Fruit fly (Drosophila melanogaster): ENCODE data around the gene CG43736.

CG43736 gene

DNA sequence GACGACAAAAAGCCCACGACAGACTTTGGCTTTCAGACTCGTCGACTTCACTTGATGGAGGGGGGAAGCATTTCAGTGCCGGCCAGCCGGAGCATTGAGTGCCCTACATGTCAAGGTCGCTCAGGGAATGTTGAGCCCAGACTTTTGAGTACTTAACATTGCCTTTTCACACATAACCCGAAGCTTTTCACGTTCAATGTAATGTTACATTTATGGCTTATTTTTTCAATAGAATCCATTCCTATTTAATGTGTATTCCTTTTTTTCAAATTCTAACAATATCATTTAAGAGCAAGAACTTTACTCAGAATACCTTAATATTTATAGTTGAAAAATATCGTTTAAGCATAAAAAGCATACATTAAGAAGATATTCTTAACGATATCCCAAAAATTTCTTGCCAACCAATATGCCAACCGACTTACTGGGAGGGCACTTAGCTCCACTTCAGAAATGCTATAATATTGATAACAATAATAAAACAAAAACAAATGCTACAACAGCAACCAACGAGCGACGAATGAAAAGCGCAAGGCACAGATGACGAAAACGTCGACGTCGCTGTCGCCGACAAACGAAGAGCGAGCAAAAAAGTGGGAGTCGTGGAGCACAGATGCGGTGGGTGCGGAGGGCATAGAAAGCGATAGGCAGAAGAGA is 3.8 kb upstream of the CG43736 start (continued):
- peak; percentile 64 for TF ChIP-seq CG11247 (GFP tag; IDR thresholded peaks at IDR 0.05)
- no peak for TF ChIP-seq CG3407 (GFP tag; optimal IDR thresholded peaks at IDR 0.05)
- TF ChIP-seq CG15696 (tag; optimal IDR thresholded peaks at IDR 0.05): peak; percentile 46
- no peak for TF ChIP-seq CG10462 (GFP tag; optimal IDR thresholded peaks at IDR 0.05)
- TF ChIP-seq otp (GFP tag; IDR thresholded peaks at IDR 0.05): no peak
- no peak for TF ChIP-seq schlank (tag; optimal IDR thresholded peaks at IDR 0.05)
- TF ChIP-seq fd64A (GFP tag; optimal IDR thresholded peaks at IDR 0.05): no peak
- TF ChIP-seq CG2712 (tag; optimal IDR thresholded peaks at IDR 0.05): peak; percentile 86
- peak; percentile 91 for TF ChIP-seq CG18262 (tag; optimal IDR thresholded peaks at IDR 0.05)
- peak; percentile 80 for TF ChIP-seq cwo (GFP tag; optimal IDR thresholded peaks at IDR 0.05)
- no peak; the same call in 2 of the 3 replicates for TF ChIP-seq CG2889 (GFP tag; IDR thresholded peaks at IDR 0.05)
- no peak for TF ChIP-seq BEAF-32 (GFP tag; optimal IDR thresholded peaks at IDR 0.05)
- TF ChIP-seq wor (GFP tag; IDR thresholded peaks at IDR 0.05): no peak
- TF ChIP-seq Sox102F (GFP tag; optimal IDR thresholded peaks at IDR 0.05): peak; percentile 50
- TF ChIP-seq rib (GFP tag; IDR thresholded peaks at IDR 0.05): 0 out of 2 replicates have a peak, but pooled peaks have one; percentile 21
- peak; percentile 57 for TF ChIP-seq Vsx1 (GFP tag; optimal IDR thresholded peaks at IDR 0.05)
- TF ChIP-seq lmd (GFP tag; IDR thresholded peaks at IDR 0.05): peak; percentile 84
- no peak for TF ChIP-seq dmrt11E (tag; optimal IDR thresholded peaks at IDR 0.05)
- TF ChIP-seq ewg (GFP tag; optimal IDR thresholded peaks at IDR 0.05): peak; percentile 21
- TF ChIP-seq Jarid2 (GFP tag; optimal IDR thresholded peaks at IDR 0.05): peak; percentile 53
- TF ChIP-seq btn (GFP tag; optimal IDR thresholded peaks at IDR 0.05): peak; percentile 43
- no peak for TF ChIP-seq Hand (GFP tag; optimal IDR thresholded peaks at IDR 0.05)
- no peak for TF ChIP-seq Lpt (GFP tag; optimal IDR thresholded peaks at IDR 0.05)
- TF ChIP-seq cas (GFP tag; IDR thresholded peaks at IDR 0.05): 0 out of 2 replicates have a peak, but pooled peaks have one; percentile 41
- peak; percentile 41 for TF ChIP-seq kni (GFP tag; optimal IDR thresholded peaks at IDR 0.05)
- TF ChIP-seq h (optimal IDR thresholded peaks at IDR 0.05): no peak
- TF ChIP-seq slbo (GFP tag; IDR thresholded peaks at IDR 0.05): peak; percentile 39
- TF ChIP-seq vvl (GFP tag; IDR thresholded peaks at IDR 0.05): peak; percentile 67; the same call in 1 of the 2 replicates
- peak; percentile 79 for TF ChIP-seq ems (GFP tag; optimal IDR thresholded peaks at IDR 0.05)
- TF ChIP-seq CG34376 (GFP tag; optimal IDR thresholded peaks at IDR 0.05): peak; percentile 76
- peak; percentile 38 for TF ChIP-seq CG13894 (tag; optimal IDR thresholded peaks at IDR 0.05)
- TF ChIP-seq nom (GFP tag; optimal IDR thresholded peaks at IDR 0.05): peak; percentile 44
- peak; percentile 81 for TF ChIP-seq CG34422 (GFP tag; IDR thresholded peaks at IDR 0.05)
- TF ChIP-seq Mes4 (GFP tag; optimal IDR thresholded peaks at IDR 0.05): no peak
- TF ChIP-seq CG10147 (GFP tag; optimal IDR thresholded peaks at IDR 0.05): peak; percentile 82
- TF ChIP-seq Taf1 (GFP tag; IDR thresholded peaks at IDR 0.05): peak; percentile 59; the same call in 1 of the 2 replicates
- peak; percentile 83 for TF ChIP-seq CG32532 (GFP tag; IDR thresholded peaks at IDR 0.05)
- peak; percentile 62 for TF ChIP-seq CG4730 (GFP tag; IDR thresholded peaks at IDR 0.05)
- TF ChIP-seq ci (GFP tag; IDR thresholded peaks at IDR 0.05): peak; percentile 31; the same call in 1 of the 3 replicates
- TF ChIP-seq CG6765 (GFP tag; optimal IDR thresholded peaks at IDR 0.05): peak; percentile 59
- TF ChIP-seq Xrp1 (GFP tag; IDR thresholded peaks at IDR 0.05): peak; percentile 74
- no peak for TF ChIP-seq mirr (GFP tag; optimal IDR thresholded peaks at IDR 0.05)
- TF ChIP-seq CG14710 (tag; optimal IDR thresholded peaks at IDR 0.05): peak; percentile 76
- peak; percentile 52; the same call in 1 of the 3 replicates for TF ChIP-seq Optix (GFP tag; IDR thresholded peaks at IDR 0.05)
- peak; percentile 81 for TF ChIP-seq Side (GFP tag; optimal IDR thresholded peaks at IDR 0.05)
- TF ChIP-seq CG11696 (GFP tag; IDR thresholded peaks at IDR 0.05): no peak
- TF ChIP-seq Camta (GFP tag; optimal IDR thresholded peaks at IDR 0.05): peak; percentile 80
- TF ChIP-seq luna (GFP tag; optimal IDR thresholded peaks at IDR 0.05): no peak
- peak; percentile 69 for TF ChIP-seq Fer3 (tag; optimal IDR thresholded peaks at IDR 0.05)
- peak; percentile 10; the same call in 1 of the 2 replicates for TF ChIP-seq Atf6 (GFP tag; IDR thresholded peaks at IDR 0.05)

Data from whole organism, embryonic.